Worm (Caenorhabditis elegans) whole organism, early embryonic: Measurements from ENCODE around the gene B0432.9.
"Not testable (repeated sequence)": the region's sequence is repeated elsewhere in the genome, so short reads cannot be mapped to it uniquely, and the experiment has no call there.

ENCODE experiments used
- B0310.2 ChIP-seq: sonication (generic microtip); optimal IDR thresholded peaks from 2 replicates; lab custom pipeline; 2016; ENCODE audit warnings: mild to moderate bottlenecking, missing genetic modification characterization, missing compliant biosample characterization
- F13C5.2 ChIP-seq: sonication (generic microtip); optimal IDR thresholded peaks from 2 replicates; lab custom pipeline; 2017; ENCODE audit warnings: mild to moderate bottlenecking, missing genetic modification characterization, inconsistent platforms, missing compliant biosample characterization
- aly-1 ChIP-seq: sonication (generic microtip); optimal IDR thresholded peaks from 2 replicates; lab custom pipeline; 2016; ENCODE audit warnings: missing genetic modification characterization, missing compliant biosample characterization
- ama-1 ChIP-seq: fragments of 150-350 bp; optimal IDR thresholded peaks from 2 replicates; lab custom pipeline; 2014
- ceh-13 ChIP-seq: fragments of 200-800 bp; sonication (Bioruptor generic); optimal IDR thresholded peaks from 2 replicates; lab custom pipeline; 2018; ENCODE audit warnings: mild to moderate bottlenecking, missing genetic modification characterization, missing compliant biosample characterization
- ceh-36 ChIP-seq: sonication (generic microtip); optimal IDR thresholded peaks from 2 replicates; lab custom pipeline; 2016; ENCODE audit warnings: missing genetic modification characterization, inconsistent platforms, missing compliant biosample characterization
- ets-7 ChIP-seq: sonication (generic microtip); optimal IDR thresholded peaks from 2 replicates; lab custom pipeline; 2016; ENCODE audit warnings: missing genotype, missing genetic modification characterization, missing compliant biosample characterization
- flt-1 ChIP-seq: fragments of 200-800 bp; sonication (Bioruptor generic); IDR thresholded peaks from 2 replicates; pipeline ENCODE4 v1.3.6; 2022; ENCODE audit warnings: missing genetic modification characterization, missing compliant biosample characterization
- hmbx-1 ChIP-seq: sonication (generic microtip); optimal IDR thresholded peaks from 2 replicates; lab custom pipeline; 2016; ENCODE audit warnings: mild to moderate bottlenecking, missing genetic modification characterization, missing compliant biosample characterization
- hmg-4 ChIP-seq: fragments of 200-800 bp; sonication (Bioruptor generic); optimal IDR thresholded peaks from 2 replicates; lab custom pipeline; 2018; ENCODE audit warnings: mild to moderate bottlenecking, missing genetic modification characterization, missing compliant biosample characterization
- hnd-1 ChIP-seq: sonication (generic microtip); optimal IDR thresholded peaks from 2 replicates; lab custom pipeline; 2016; ENCODE audit warnings: missing genetic modification characterization, missing compliant biosample characterization
- pes-1 ChIP-seq: fragments of 200-800 bp; sonication (Bioruptor generic); IDR thresholded peaks from 2 replicates; pipeline ENCODE4 v1.3.6; 2022; ENCODE audit warnings: missing genetic modification reagents, missing genetic modification characterization, missing compliant biosample characterization
- scrt-1 ChIP-seq: fragments of 200-800 bp; sonication (Bioruptor generic); IDR thresholded peaks from 2 replicates; pipeline ENCODE4 v1.3.6; 2022; ENCODE audit warnings: missing genetic modification characterization, missing compliant biosample characterization
- sea-1 ChIP-seq: fragments of 200-800 bp; sonication (Bioruptor generic); conservative IDR thresholded peaks from 2 replicates; pipeline ENCODE4 v1.3.6; 2022; ENCODE audit warnings: missing genetic modification characterization, missing compliant biosample characterization
- tbx-11 ChIP-seq: fragments of 200-800 bp; sonication (Bioruptor generic); IDR thresholded peaks from 2 replicates; pipeline ENCODE4 v1.3.6; 2022; ENCODE audit warnings: missing genetic modification characterization, missing compliant biosample characterization
- tbx-37 ChIP-seq: fragments of 200-800 bp; sonication (Bioruptor generic); conservative IDR thresholded peaks from 2 replicates; pipeline ENCODE4 v1.3.6; 2022; ENCODE audit warnings: missing genetic modification reagents, missing genetic modification characterization, missing compliant biosample characterization
- tra-4 ChIP-seq: sonication (generic microtip); optimal IDR thresholded peaks from 2 replicates; lab custom pipeline; 2017; ENCODE audit warnings: missing genetic modification characterization, missing compliant biosample characterization

B0432.9 gene

DNA sequence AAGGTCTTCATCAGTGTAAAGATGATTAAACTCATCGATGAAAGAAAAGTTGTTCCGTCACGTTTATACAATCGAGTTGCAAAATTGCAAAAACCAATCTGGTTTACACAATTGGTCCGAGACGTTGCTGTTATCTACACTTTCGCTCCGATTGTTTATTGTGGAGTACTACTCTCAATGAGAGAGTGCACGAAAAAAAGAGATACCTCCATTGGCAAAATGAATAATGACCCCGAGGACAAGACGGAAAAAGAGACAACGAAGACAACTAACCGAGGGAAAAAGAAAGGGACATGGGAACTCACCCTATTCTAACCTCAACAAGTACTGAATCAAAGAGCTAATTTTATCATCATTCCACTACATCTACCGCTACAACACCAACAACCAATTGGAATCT, 30.0 kb upstream of the B0432.9 start:
- TF ChIP-seq B0310.2 (tag; lab: Kevin White, UChicago) (no peak), F13C5.2 (no peak), ama-1 (lab: Kevin White, UChicago) (no peak), hnd-1 (no peak), tra-4 (tag; lab: Kevin White, UChicago) (no peak), flt-1 (GFP tag; lab: Robert Waterston, UW) (no peak), hmg-4 (GFP tag; lab: Kevin White, UChicago) (no peak), tbx-37 (GFP tag; lab: Robert Waterston, UW) (no peak), ets-7 (no peak), ceh-36 (tag; lab: Kevin White, UChicago) (no peak), scrt-1 (GFP tag; lab: Robert Waterston, UW) (no peak), ceh-13 (GFP tag; lab: Kevin White, UChicago) (no peak), pes-1 (no peak), aly-1 (tag; lab: Kevin White, UChicago) (no peak), tbx-11 (GFP tag; lab: Robert Waterston, UW) (no peak), sea-1 (GFP tag; lab: Robert Waterston, UW) (no peak), hmbx-1 (tag; lab: Kevin White, UChicago) (no peak)

DNA sequence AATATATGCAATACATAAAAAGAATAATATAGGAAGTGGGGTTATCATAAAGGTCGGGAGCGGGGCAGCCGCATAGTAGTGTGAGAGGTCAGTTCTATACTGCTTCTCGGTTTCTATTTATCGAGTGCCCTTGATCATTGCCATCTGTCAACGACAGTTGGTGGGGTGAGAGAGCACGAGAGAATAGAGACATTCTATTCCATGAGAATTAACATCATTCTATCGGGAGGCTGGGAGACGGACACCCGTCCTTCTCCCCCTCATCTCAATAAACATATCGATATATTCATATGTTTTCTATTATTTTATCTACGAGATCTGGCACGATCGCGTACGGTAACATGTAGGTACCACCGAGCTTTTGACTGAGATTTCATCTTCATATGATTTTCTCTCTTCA, 28.6 kb upstream of the B0432.9 start, which contains the start of gene mps-2:
mps-2 (minus strand) TSS at position 101 of the 400 bp plus-strand sequence.
- not testable (repeated sequence) for TF ChIP-seq ets-7; aly-1 (tag; lab: Kevin White, UChicago); hmbx-1 (tag; lab: Kevin White, UChicago)

DNA sequence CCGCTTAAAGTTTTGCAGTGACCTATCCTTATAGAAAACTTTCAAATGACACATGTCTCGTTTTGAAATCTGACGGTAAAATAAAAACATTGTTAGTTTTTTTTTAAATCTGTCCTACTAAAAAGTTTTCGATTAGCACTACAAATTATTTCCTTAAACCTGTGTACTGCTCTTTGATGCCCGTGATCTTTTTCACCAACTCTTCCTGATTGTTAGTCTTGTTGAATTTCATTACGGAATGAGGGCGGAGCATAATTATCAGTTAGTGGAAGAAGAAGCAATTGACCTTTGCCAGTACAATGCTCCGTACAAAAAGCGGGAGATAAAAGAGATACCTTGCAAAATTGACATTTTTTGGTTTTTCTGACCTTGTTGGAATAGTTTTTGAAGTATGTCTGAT, 23.7 kb upstream of the B0432.9 start, which contains the start of gene K01A2.4:
K01A2.4 (plus strand) TSS at position 301 of the 400 bp plus-strand sequence.
- no peak for TF ChIP-seq ceh-13 (GFP tag; lab: Kevin White, UChicago)
- TF ChIP-seq tbx-11 (GFP tag; lab: Robert Waterston, UW): no peak
- TF ChIP-seq hnd-1: no peak
- TF ChIP-seq ets-7: no peak
- TF ChIP-seq tbx-37 (GFP tag; lab: Robert Waterston, UW): no peak
- no peak for TF ChIP-seq ceh-36 (tag; lab: Kevin White, UChicago)
- TF ChIP-seq ama-1 (lab: Kevin White, UChicago): no peak
- no peak for TF ChIP-seq hmg-4 (GFP tag; lab: Kevin White, UChicago)

DNA sequence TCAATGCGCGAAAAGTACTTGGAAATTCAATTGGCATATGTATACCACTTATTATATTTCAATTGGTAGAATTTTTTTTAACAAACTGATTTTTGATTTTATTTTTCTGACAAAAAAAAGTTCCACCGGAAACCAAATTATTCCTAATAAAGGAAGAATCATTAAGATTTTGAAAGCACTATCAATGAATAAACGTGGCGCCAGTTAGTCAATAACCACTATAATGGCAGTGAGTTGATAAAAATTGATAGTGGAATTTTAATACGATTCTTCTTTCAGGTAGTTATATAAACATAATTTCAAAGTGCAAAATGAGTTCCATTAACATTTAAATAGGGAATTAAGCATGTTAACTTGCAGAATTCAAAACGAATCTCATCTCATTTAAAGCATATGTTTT, 22.2 kb upstream of the B0432.9 start, which contains the start of gene col-69:
col-69 (minus strand) TSS at position 101 of the 400 bp plus-strand sequence.
- TF ChIP-seq hnd-1: no peak
- no peak for TF ChIP-seq ceh-36 (tag; lab: Kevin White, UChicago)
- no peak for TF ChIP-seq aly-1 (tag; lab: Kevin White, UChicago)
- no peak for TF ChIP-seq sea-1 (GFP tag; lab: Robert Waterston, UW)
- TF ChIP-seq tbx-37 (GFP tag; lab: Robert Waterston, UW): no peak
- no peak for TF ChIP-seq hmbx-1 (tag; lab: Kevin White, UChicago)
- no peak for TF ChIP-seq scrt-1 (GFP tag; lab: Robert Waterston, UW)
- TF ChIP-seq tra-4 (tag; lab: Kevin White, UChicago): no peak
- TF ChIP-seq ceh-13 (GFP tag; lab: Kevin White, UChicago): no peak
- TF ChIP-seq hmg-4 (GFP tag; lab: Kevin White, UChicago): no peak
- TF ChIP-seq B0310.2 (tag; lab: Kevin White, UChicago): no peak

DNA sequence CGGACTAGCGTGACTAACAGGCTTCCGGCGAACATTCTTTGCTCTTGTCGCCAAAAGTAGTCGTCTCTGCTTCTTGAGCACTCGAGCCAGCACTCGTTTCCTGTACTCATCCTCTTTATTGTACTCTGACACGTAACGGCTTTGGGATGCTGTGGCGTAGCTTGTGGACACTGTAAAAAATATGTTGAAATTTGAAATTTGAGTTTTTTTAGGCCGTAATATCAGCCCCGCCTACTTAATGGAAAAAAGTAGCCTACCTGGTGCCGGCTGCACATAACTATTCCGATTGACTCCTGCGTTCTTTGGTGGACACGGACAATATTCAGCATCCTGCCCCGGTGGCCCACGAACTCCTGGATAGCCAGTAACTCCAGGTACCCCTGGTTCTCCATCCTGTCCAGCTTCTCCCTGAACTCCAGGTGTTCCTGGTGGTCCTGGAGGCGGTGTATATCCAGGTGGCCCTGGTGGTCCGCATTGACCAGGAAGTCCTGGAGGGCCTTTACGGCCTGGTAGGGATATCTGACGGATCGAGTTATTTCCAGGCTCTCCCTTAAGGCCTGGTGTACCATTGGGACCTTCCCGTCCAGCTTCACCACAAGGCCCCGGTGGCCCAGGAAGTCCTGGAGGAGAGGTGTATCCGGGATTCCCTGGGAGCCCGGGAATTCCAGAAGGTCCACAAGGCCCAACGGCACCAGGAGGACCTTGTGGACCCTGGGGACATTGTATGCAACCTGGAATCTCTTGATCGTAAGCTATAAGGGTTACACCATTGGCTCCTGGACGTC, 20.6 kb upstream of the B0432.9 start:
- TF ChIP-seq ama-1 (lab: Kevin White, UChicago) (no peak), hmbx-1 (tag; lab: Kevin White, UChicago) (no peak), sea-1 (GFP tag; lab: Robert Waterston, UW) (no peak), ceh-36 (tag; lab: Kevin White, UChicago) (no peak), tbx-11 (GFP tag; lab: Robert Waterston, UW) (no peak), aly-1 (tag; lab: Kevin White, UChicago) (no peak), ceh-13 (GFP tag; lab: Kevin White, UChicago) (no peak), B0310.2 (tag; lab: Kevin White, UChicago) (no peak), tra-4 (tag; lab: Kevin White, UChicago) (no peak), ets-7 (no peak), flt-1 (GFP tag; lab: Robert Waterston, UW) (no peak), scrt-1 (GFP tag; lab: Robert Waterston, UW) (no peak), F13C5.2 (no peak), hmg-4 (GFP tag; lab: Kevin White, UChicago) (no peak), pes-1 (no peak), tbx-37 (GFP tag; lab: Robert Waterston, UW) (no peak), hnd-1 (no peak)

DNA sequence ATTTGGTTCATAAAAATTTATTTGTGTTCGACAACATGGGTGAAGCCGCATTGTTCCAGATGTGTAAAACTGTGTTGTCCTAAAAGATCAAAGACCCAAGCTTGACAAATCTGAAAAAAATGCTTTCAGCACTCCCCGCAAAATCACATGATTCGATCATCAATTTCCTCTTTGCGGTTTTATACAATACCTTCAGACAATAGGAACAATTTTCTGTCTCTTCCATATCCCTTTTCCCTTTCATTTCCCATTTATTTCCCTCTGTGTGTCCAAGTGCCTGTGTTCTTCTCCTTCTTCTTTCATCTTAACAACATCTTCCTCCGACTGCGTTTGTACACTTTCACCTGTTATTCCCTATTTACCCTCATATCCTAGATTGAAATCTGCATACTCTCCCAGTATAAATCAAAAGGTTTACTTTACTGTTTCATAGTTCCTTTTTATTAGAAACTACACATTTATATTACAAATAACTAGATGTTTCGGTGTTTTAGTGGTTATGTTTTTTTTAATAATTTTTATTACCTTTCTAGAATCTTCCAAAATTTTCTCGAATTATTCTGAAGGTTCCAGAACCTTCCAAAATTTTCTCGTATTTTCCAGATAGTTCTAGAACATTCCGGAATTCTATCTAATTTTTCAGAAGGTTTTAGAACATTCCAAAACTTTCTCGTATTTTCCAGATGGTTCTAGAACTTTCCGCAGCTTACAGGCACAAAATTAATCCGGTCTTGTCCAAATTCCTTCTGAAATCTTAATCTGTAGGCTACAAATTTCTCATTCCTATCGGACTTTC, 17.7 kb upstream of the B0432.9 start, which contains the start of gene K01A2.5:
K01A2.5 (plus strand) TSS at position 297 of the 796 bp plus-strand sequence.
- no peak for TF ChIP-seq hmg-4 (GFP tag; lab: Kevin White, UChicago)
- TF ChIP-seq ets-7: no peak
- TF ChIP-seq pes-1: no peak
- TF ChIP-seq scrt-1 (GFP tag; lab: Robert Waterston, UW): no peak
- TF ChIP-seq tbx-11 (GFP tag; lab: Robert Waterston, UW): no peak
- TF ChIP-seq F13C5.2: no peak
- TF ChIP-seq ama-1 (lab: Kevin White, UChicago): no peak
- TF ChIP-seq tra-4 (tag; lab: Kevin White, UChicago): no peak
- no peak for TF ChIP-seq ceh-13 (GFP tag; lab: Kevin White, UChicago)
- TF ChIP-seq ceh-36 (tag; lab: Kevin White, UChicago): no peak
- no peak for TF ChIP-seq tbx-37 (GFP tag; lab: Robert Waterston, UW)
- TF ChIP-seq flt-1 (GFP tag; lab: Robert Waterston, UW): no peak
- TF ChIP-seq sea-1 (GFP tag; lab: Robert Waterston, UW): no peak
- TF ChIP-seq aly-1 (tag; lab: Kevin White, UChicago): no peak
- no peak for TF ChIP-seq hnd-1
- TF ChIP-seq hmbx-1 (tag; lab: Kevin White, UChicago): no peak
- TF ChIP-seq B0310.2 (tag; lab: Kevin White, UChicago): no peak
